Worm (Caenorhabditis elegans) whole organism, L4 larva: ENCODE results near the gene fut-5.

ENCODE experiments used
- R02D3.7 ChIP-seq: fragments of 150-350 bp; sonication (generic microtip); optimal IDR thresholded peaks from 3 replicates; lab custom pipeline; 2014; ENCODE audit warnings: missing biosample characterization, missing genetic modification characterization
- Y105C5A.15 ChIP-seq: fragments of 200-800 bp; sonication (Bioruptor generic); IDR thresholded peaks from 2 replicates; pipeline ENCODE4 v1.3.6; 2022; ENCODE audit warnings: missing genetic modification characterization, missing compliant biosample characterization
- Y48G9A.11 ChIP-seq: fragments of 200-800 bp; sonication (Bioruptor generic); IDR thresholded peaks from 2 replicates; pipeline ENCODE4 v1.3.6; 2022; ENCODE audit warnings: missing genetic modification reagents, missing genetic modification characterization, missing compliant biosample characterization
- aha-1 ChIP-seq: fragments of 150-350 bp; peaks from one replicate; lab custom pipeline; 2014; ENCODE audit warnings: missing biosample characterization, missing genetic modification characterization
- ama-1 ChIP-seq: fragments of 150-350 bp; optimal IDR thresholded peaks from 2 replicates; lab custom pipeline; 2014; ENCODE audit warnings: inconsistent platforms, mixed read lengths
- ceh-28 ChIP-seq: fragments of 150-350 bp; optimal IDR thresholded peaks from 2 replicates; lab custom pipeline; 2014; ENCODE audit warnings: missing biosample characterization, missing genetic modification reagents, missing genetic modification characterization
- ceh-32 ChIP-seq: sonication (generic microtip); optimal IDR thresholded peaks from 2 replicates; lab custom pipeline; 2016; ENCODE audit warnings: mild to moderate bottlenecking, missing genetic modification characterization, missing compliant biosample characterization; ENCODE audit not compliant: poor library complexity
- ceh-62 ChIP-seq: sonication (generic microtip); optimal IDR thresholded peaks from 2 replicates; lab custom pipeline; 2017; ENCODE audit warnings: missing biosample characterization, missing genetic modification characterization
- ces-1 ChIP-seq: fragments of 150-350 bp; sonication (generic microtip); optimal IDR thresholded peaks from 4 replicates; lab custom pipeline; 2014; ENCODE audit warnings: missing biosample characterization, missing genetic modification reagents, missing genetic modification characterization
- daf-16 ChIP-seq, 3 experiments: sonication (generic microtip); optimal IDR thresholded peaks; 2 replicates each; lab custom pipeline; 2016 to 2017; ENCODE audit warnings: missing genetic modification characterization in 3 of 3, missing genetic modification reagents in 3 of 3, mild to moderate bottlenecking in 2 of 3, missing compliant biosample characterization in 2 of 3, missing biosample characterization in 1 of 3, moderate library complexity in 1 of 3
- daf-8 ChIP-seq: fragments of 200-800 bp; sonication (Bioruptor generic); IDR thresholded peaks from 2 replicates; pipeline ENCODE4 v1.3.6; 2022; ENCODE audit warnings: missing genetic modification characterization, missing compliant biosample characterization
- dmd-6 ChIP-seq: fragments of 200-800 bp; sonication (Bioruptor generic); IDR thresholded peaks from 2 replicates; pipeline ENCODE4 v1.3.6; 2022; ENCODE audit warnings: missing genetic modification reagents, missing genetic modification characterization, missing compliant biosample characterization
- dpl-1 ChIP-seq: fragments of 150-350 bp; optimal IDR thresholded peaks from 2 replicates; lab custom pipeline; 2014; ENCODE audit warnings: missing biosample characterization, missing genetic modification reagents, missing genetic modification characterization
- duxl-1 ChIP-seq: sonication (generic microtip); optimal IDR thresholded peaks from 2 replicates; lab custom pipeline; 2016; ENCODE audit warnings: mild to moderate bottlenecking, missing genetic modification characterization, moderate library complexity, missing compliant biosample characterization; ENCODE audit not compliant: poor library complexity
- dve-1 ChIP-seq: sonication (generic microtip); optimal IDR thresholded peaks from 2 replicates; lab custom pipeline; 2017; ENCODE audit warnings: antibody characterized with exemption, mild to moderate bottlenecking, missing genetic modification characterization, missing compliant biosample characterization; ENCODE audit not compliant: insufficient read depth
- egl-43 ChIP-seq: fragments of 200-800 bp; sonication (Bioruptor generic); IDR thresholded peaks from 2 replicates; pipeline ENCODE4 v1.3.6; 2022; ENCODE audit warnings: missing genetic modification reagents, missing genetic modification characterization, missing compliant biosample characterization
- fkh-10 ChIP-seq: fragments of 150-350 bp; optimal IDR thresholded peaks from 2 replicates; lab custom pipeline; 2014; ENCODE audit warnings: missing biosample characterization, missing genetic modification reagents, missing genetic modification characterization
- hlh-11 ChIP-seq: fragments of 200-800 bp; sonication (Bioruptor generic); optimal IDR thresholded peaks from 2 replicates; lab custom pipeline; 2018; ENCODE audit warnings: mild to moderate bottlenecking, missing genetic modification characterization, missing compliant biosample characterization
- hlh-30 ChIP-seq: sonication (generic microtip); optimal IDR thresholded peaks from 2 replicates; lab custom pipeline; 2017; ENCODE audit warnings: antibody characterized with exemption, mild to moderate bottlenecking, missing genetic modification characterization, missing compliant biosample characterization; ENCODE audit not compliant: insufficient read depth
- lin-1 ChIP-seq: fragments of 200-800 bp; sonication (Bioruptor generic); IDR thresholded peaks from 2 replicates; pipeline ENCODE4 v1.3.6; 2022; ENCODE audit warnings: missing genetic modification reagents, missing genetic modification characterization, missing compliant biosample characterization
- lin-38 ChIP-seq: fragments of 200-800 bp; sonication (Bioruptor generic); IDR thresholded peaks from 2 replicates; pipeline ENCODE4 v1.3.6; 2022; ENCODE audit warnings: missing genetic modification reagents, missing genetic modification characterization, missing compliant biosample characterization
- lin-39 ChIP-seq: fragments of 150-350 bp; optimal IDR thresholded peaks from 2 replicates; lab custom pipeline; 2014; ENCODE audit warnings: missing biosample characterization, missing genetic modification reagents, missing genetic modification characterization
- lir-3 ChIP-seq: sonication (generic microtip); optimal IDR thresholded peaks from 2 replicates; lab custom pipeline; 2016; ENCODE audit warnings: mild to moderate bottlenecking, missing genetic modification characterization, missing compliant biosample characterization
- madf-5 ChIP-seq, 2 experiments: fragments of 200-800 bp; sonication (Bioruptor generic); IDR thresholded peaks; 2 replicates each; pipeline ENCODE4 v1.3.6; 2022; ENCODE audit warnings: missing compliant biosample characterization in 2 of 2, missing genetic modification characterization in 2 of 2
- mdl-1 ChIP-seq, 2 experiments: fragments of 150-350 bp in 1 of 2; sonication (generic microtip) in 1 of 2; optimal IDR thresholded peaks; 2 replicates each; lab custom pipeline; 2014 to 2017; ENCODE audit warnings: missing biosample characterization in 2 of 2, missing genetic modification characterization in 2 of 2
- mdt-29 ChIP-seq: fragments of 200-800 bp; sonication (Bioruptor generic); IDR thresholded peaks from 2 replicates; pipeline ENCODE4 v1.3.6; 2022; ENCODE audit warnings: missing genetic modification reagents, missing genetic modification characterization, missing compliant biosample characterization
- mep-1 ChIP-seq: fragments of 150-350 bp; sonication (generic microtip); optimal IDR thresholded peaks from 3 replicates; lab custom pipeline; 2014; ENCODE audit warnings: missing biosample characterization, missing genetic modification characterization
- mxl-2 ChIP-seq: fragments of 200-800 bp; sonication (Bioruptor generic); conservative IDR thresholded peaks from 2 replicates; pipeline ENCODE4 v1.3.6; 2022; ENCODE audit warnings: missing genetic modification reagents, missing genetic modification characterization, missing compliant biosample characterization
- mxl-3 ChIP-seq: fragments of 200-800 bp; sonication (Bioruptor generic); optimal IDR thresholded peaks from 2 replicates; lab custom pipeline; 2018; ENCODE audit warnings: mild to moderate bottlenecking, missing genetic modification characterization, missing compliant biosample characterization
- nhr-10 ChIP-seq: fragments of 150-350 bp; optimal IDR thresholded peaks from 2 replicates; lab custom pipeline; 2014; ENCODE audit warnings: missing biosample characterization, missing genetic modification characterization
- nhr-11 ChIP-seq: fragments of 150-350 bp; optimal IDR thresholded peaks from 2 replicates; lab custom pipeline; 2014; ENCODE audit warnings: missing biosample characterization, missing genetic modification characterization
- nhr-111 ChIP-seq: fragments of 200-800 bp; sonication (Bioruptor generic); optimal IDR thresholded peaks from 2 replicates; lab custom pipeline; 2018; ENCODE audit warnings: mild to moderate bottlenecking, missing genetic modification characterization, missing compliant biosample characterization
- nhr-28 ChIP-seq: fragments of 150-350 bp; optimal IDR thresholded peaks from 2 replicates; lab custom pipeline; 2014; ENCODE audit warnings: missing biosample characterization, missing genetic modification characterization
- nhr-41 ChIP-seq: fragments of 200-800 bp; sonication (Bioruptor generic); IDR thresholded peaks from 2 replicates; pipeline ENCODE4 v1.3.6; 2022; ENCODE audit warnings: missing genetic modification reagents, missing genetic modification characterization, missing compliant biosample characterization
- nhr-48 ChIP-seq: sonication (generic microtip); optimal IDR thresholded peaks from 2 replicates; lab custom pipeline; 2016; ENCODE audit warnings: mild to moderate bottlenecking, missing genetic modification characterization, missing compliant biosample characterization
- nhr-76 ChIP-seq: fragments of 150-350 bp; optimal IDR thresholded peaks from 2 replicates; lab custom pipeline; 2014; ENCODE audit warnings: missing biosample characterization, missing genetic modification characterization
- php-3 ChIP-seq: fragments of 200-800 bp; sonication (Bioruptor generic); IDR thresholded peaks from 2 replicates; pipeline ENCODE4 v1.3.6; 2022; ENCODE audit warnings: missing genetic modification reagents, missing genetic modification characterization, missing compliant biosample characterization
- pqm-1 ChIP-seq: sonication (generic microtip); optimal IDR thresholded peaks from 2 replicates; lab custom pipeline; 2017; ENCODE audit warnings: missing biosample characterization, missing genetic modification characterization
- set-16 ChIP-seq: fragments of 200-800 bp; sonication (Bioruptor generic); IDR thresholded peaks from 2 replicates; pipeline ENCODE4 v1.3.6; 2022; ENCODE audit warnings: missing genetic modification reagents, missing genetic modification characterization, missing compliant biosample characterization
- skn-1 ChIP-seq: fragments of 150-350 bp; optimal IDR thresholded peaks from 2 replicates; lab custom pipeline; 2014; ENCODE audit warnings: missing biosample characterization, missing genetic modification characterization
- snpc-1.2 ChIP-seq: fragments of 200-800 bp; sonication (Bioruptor generic); IDR thresholded peaks from 2 replicates; pipeline ENCODE4 v1.3.6; 2022; ENCODE audit warnings: missing genetic modification reagents, missing genetic modification characterization, missing compliant biosample characterization
- spr-3 ChIP-seq: fragments of 200-800 bp; sonication (Bioruptor generic); optimal IDR thresholded peaks from 2 replicates; lab custom pipeline; 2018; ENCODE audit warnings: mild to moderate bottlenecking, missing genetic modification characterization, missing compliant biosample characterization
- unc-130 ChIP-seq: sonication (generic microtip); optimal IDR thresholded peaks from 2 replicates; lab custom pipeline; 2016; ENCODE audit warnings: missing genetic modification reagents, missing genetic modification characterization, missing compliant biosample characterization
- unc-62 ChIP-seq, 3 experiments: fragments of 150-350 bp in 1 of 3; sonication (generic microtip); optimal IDR thresholded peaks in 2 of 3; peaks in 1 of 3; 1 replicate in 1 of 3; 2 replicates in 2 of 3; lab custom pipeline; 2014 to 2017; ENCODE audit warnings: missing biosample characterization in 3 of 3, missing genetic modification characterization in 3 of 3, missing genetic modification reagents in 3 of 3, missing genotype in 1 of 3
- zag-1 ChIP-seq: fragments of 150-350 bp; optimal IDR thresholded peaks from 2 replicates; lab custom pipeline; 2014; ENCODE audit warnings: missing biosample characterization, missing genetic modification characterization
- zfp-3 ChIP-seq: fragments of 200-800 bp; sonication (Bioruptor generic); conservative IDR thresholded peaks from 2 replicates; pipeline ENCODE4 v1.3.6; 2022; ENCODE audit warnings: missing genetic modification reagents, missing genetic modification characterization, missing compliant biosample characterization
- ztf-11 ChIP-seq: fragments of 150-350 bp; optimal IDR thresholded peaks from 2 replicates; lab custom pipeline; 2014; ENCODE audit warnings: missing biosample characterization, missing genetic modification characterization

fut-5 gene

ce11 chrII:4667572-4667971 lies at the start of gene fut-5:
TSS of gene fut-5 (minus strand) at chrII:4667672.
- TF ChIP-seq ztf-11 (tag; lab: Kevin White, UChicago) (no peak), aha-1 (tag; lab: Kevin White, UChicago) (peak; percentile 0)

- TF ChIP-seq nhr-11 (no peak), ceh-62 (no peak), madf-5 (GFP tag; IDR thresholded peaks at IDR 0.05; lab: Robert Waterston, UW) (no peak), ceh-32 (tag; lab: Kevin White, UChicago) (no peak), dpl-1 (no peak), ztf-11 (tag; lab: Kevin White, UChicago) (no peak), ces-1 (GFP tag; lab: Kevin White, UChicago) (no peak), dmd-6 (peak; percentile 42; the same call in 1 of the 2 replicates), nhr-48 (no peak), daf-16 (GFP tag; optimal IDR thresholded peaks at IDR 0.05; lab: Kevin White, UChicago) (no peak), daf-16 (tag; optimal IDR thresholded peaks at IDR 0.05; lab: Kevin White, UChicago) (peak; percentile 27), skn-1 (tag; lab: Kevin White, UChicago) (no peak), daf-8 (no peak), set-16 (no peak), unc-130 (no peak), egl-43 (no peak), R02D3.7 (tag; lab: Kevin White, UChicago) (no peak), Y105C5A.15 (no peak), duxl-1 (tag; lab: Kevin White, UChicago) (no peak), fkh-10 (GFP tag; lab: Kevin White, UChicago) (no peak), mxl-2 (no peak), hlh-30 (tag; lab: Kevin White, UChicago) (peak; percentile 30), nhr-76 (tag; lab: Kevin White, UChicago) (no peak), nhr-41 (no peak), mep-1 (tag; lab: Kevin White, UChicago) (no peak), pqm-1 (tag; lab: Kevin White, UChicago) (peak; percentile 75), mdl-1 (tag; optimal IDR thresholded peaks at IDR 0.05; lab: Kevin White, UChicago) (no peak), Y48G9A.11 (no peak), nhr-28 (peak; percentile 80), unc-62 (GFP tag; optimal IDR thresholded peaks at IDR 0.05 in 1 of 2; lab: Kevin White, UChicago) (no peak), unc-62 (tag; optimal IDR thresholded peaks at IDR 0.05; lab: Kevin White, UChicago) (no peak), zag-1 (tag; lab: Kevin White, UChicago) (no peak), lin-38 (GFP tag; lab: Robert Waterston, UW) (no peak), mdt-29 (GFP tag; lab: Robert Waterston, UW) (no peak), spr-3 (no peak), snpc-1.2 (GFP tag; lab: Robert Waterston, UW) (no peak), lir-3 (no peak), nhr-10 (tag; lab: Kevin White, UChicago) (no peak), nhr-111 (GFP tag; lab: Kevin White, UChicago) (no peak), zfp-3 (no peak), hlh-11 (tag; lab: Kevin White, UChicago) (peak; percentile 20), lin-39 (tag; lab: Kevin White, UChicago) (no peak), mxl-3 (GFP tag; lab: Kevin White, UChicago) (no peak), php-3 (GFP tag; lab: Robert Waterston, UW) (no peak), lin-1 (no peak), dve-1 (tag; lab: Kevin White, UChicago) (peak; percentile 13), ama-1 (no peak), ceh-28 (no peak)
- TF ChIP-seq, all 104 proteins: peak for 7
These were observed 48.2 kb upstream of the fut-5 start, which contains the start of gene F41C3.8 for ce11 chrII:4715676-4716075. TSS of gene F41C3.8 (plus strand) at chrII:4716046.
